Worm (Caenorhabditis elegans): ENCODE results near the gene acl-3.

DNA sequence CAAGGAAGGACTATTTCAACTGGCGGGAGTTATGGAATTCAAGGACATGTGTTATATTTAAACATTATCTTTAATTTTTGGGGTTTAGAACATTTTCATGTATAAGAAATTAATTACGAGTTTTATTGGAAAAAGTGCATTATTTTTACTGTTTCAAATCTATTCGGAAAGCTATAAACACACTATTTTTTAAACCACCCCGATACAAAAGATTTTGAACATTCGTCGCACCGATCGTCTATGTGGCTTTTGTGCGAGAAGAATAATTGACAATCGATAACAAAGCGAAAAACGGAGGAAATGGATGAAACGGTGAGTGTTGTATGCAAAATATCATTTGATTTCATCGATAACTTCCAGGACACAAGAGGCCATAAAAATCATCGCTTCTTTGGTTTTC lies 13.2 kb upstream of the acl-3 start, which contains the start of gene ZK809.9:
- TF ChIP-seq nhr-12 (tag; optimal IDR thresholded peaks at IDR 0.05) (no peak), skn-1 (tag; optimal IDR thresholded peaks at IDR 0.05) (no peak), nhr-11 (tag; optimal IDR thresholded peaks at IDR 0.05) (no peak), lin-39 (tag; optimal IDR thresholded peaks at IDR 0.05) (no peak), ztf-4 (tag; optimal IDR thresholded peaks at IDR 0.05) (no peak), unc-62 (GFP tag; optimal IDR thresholded peaks at IDR 0.05) (no peak), ceh-82 (tag; optimal IDR thresholded peaks at IDR 0.05) (no peak), dmd-4 (tag; optimal IDR thresholded peaks at IDR 0.05) (no peak)

Data from whole organism, L2 larva.